Fruit fly (Drosophila melanogaster): ENCODE data around the gene CG43739.

Gene CG43739

dm6 chr2L:20918056-20918674 is 566 bp downstream of the CG43739 start (continued):
- TF ChIP-seq fd85E (GFP tag; optimal IDR thresholded peaks at IDR 0.05) (no peak), achi (GFP tag; optimal IDR thresholded peaks at IDR 0.05) (peak; percentile 70), Blimp-1 (GFP tag; optimal IDR thresholded peaks at IDR 0.05) (no peak), Gug (GFP tag; IDR thresholded peaks at IDR 0.05) (peak; percentile 63), CG3032 (tag; optimal IDR thresholded peaks at IDR 0.05) (peak; percentile 9), CG31627 (GFP tag; optimal IDR thresholded peaks at IDR 0.05) (peak; percentile 72), Eip75B (GFP tag; optimal IDR thresholded peaks at IDR 0.05) (peak; percentile 74), CG8632 (GFP tag; optimal IDR thresholded peaks at IDR 0.05) (peak; percentile 64), CG8119 (GFP tag; IDR thresholded peaks at IDR 0.05) (peak; percentile 90), CG32006 (GFP tag; optimal IDR thresholded peaks at IDR 0.05) (peak; percentile 82), CG6163 (GFP tag; IDR thresholded peaks at IDR 0.05) (peak; percentile 89), Smox (GFP tag; optimal IDR thresholded peaks at IDR 0.05) (peak; percentile 77), spab (GFP tag; optimal IDR thresholded peaks at IDR 0.05) (no peak), OdsH (GFP tag; optimal IDR thresholded peaks at IDR 0.05) (peak; percentile 78), lz (GFP tag; optimal IDR thresholded peaks at IDR 0.05) (peak; percentile 72), vri (GFP tag; optimal IDR thresholded peaks at IDR 0.05) (peak; percentile 73), CG4318 (GFP tag; optimal IDR thresholded peaks at IDR 0.05) (peak; percentile 48), Ets96B (tag; optimal IDR thresholded peaks at IDR 0.05) (no peak), acj6 (GFP tag; optimal IDR thresholded peaks at IDR 0.05) (peak; percentile 70), CG11294 (GFP tag; IDR thresholded peaks at IDR 0.05) (0 out of 2 replicates have a peak, but pooled peaks have one; percentile 7)

dm6 chr2L:20917235-20918055 is 1.3 kb downstream of the CG43739 start:
- TF ChIP-seq Smox (GFP tag; optimal IDR thresholded peaks at IDR 0.05) (peak; percentile 53), Hr4 (GFP tag; optimal IDR thresholded peaks at IDR 0.05) (peak; percentile 36), Ets21C (GFP tag; optimal IDR thresholded peaks at IDR 0.05) (no peak), Hr38 (GFP tag; optimal IDR thresholded peaks at IDR 0.05) (no peak), CG4318 (GFP tag; optimal IDR thresholded peaks at IDR 0.05) (peak; percentile 63), topi (GFP tag; optimal IDR thresholded peaks at IDR 0.05) (peak; percentile 64), CG16779 (tag; optimal IDR thresholded peaks at IDR 0.05) (no peak), CG1621 (tag; optimal IDR thresholded peaks at IDR 0.05) (no peak), eg (GFP tag; IDR thresholded peaks at IDR 0.05) (peak; percentile 75), CG6808 (GFP tag; optimal IDR thresholded peaks at IDR 0.05) (peak; percentile 76), Sox15 (GFP tag; optimal IDR thresholded peaks at IDR 0.05) (no peak), CG6792 (GFP tag; optimal IDR thresholded peaks at IDR 0.05) (peak; percentile 49), CG10669 (GFP tag; optimal IDR thresholded peaks at IDR 0.05) (peak; percentile 75), OdsH (GFP tag; optimal IDR thresholded peaks at IDR 0.05) (peak; percentile 37), CG11762 (GFP tag; optimal IDR thresholded peaks at IDR 0.05; ENCODE audit: insufficient read depth) (peak; percentile 71), fd59A (GFP tag; optimal IDR thresholded peaks at IDR 0.05) (no peak), CG11294 (GFP tag; IDR thresholded peaks at IDR 0.05) (peak; percentile 66), CG11902 (GFP tag; optimal IDR thresholded peaks at IDR 0.05) (no peak), svp (GFP tag) (peak; percentile 73), Blimp-1 (GFP tag; optimal IDR thresholded peaks at IDR 0.05) (peak; percentile 16), net (GFP tag; optimal IDR thresholded peaks at IDR 0.05) (peak; percentile 60), Sox14 (GFP tag; optimal IDR thresholded peaks at IDR 0.05) (no peak), CG10631 (GFP tag; optimal IDR thresholded peaks at IDR 0.05) (peak; percentile 51), CG6854 (GFP tag; optimal IDR thresholded peaks at IDR 0.05) (no peak), CG3032 (tag; optimal IDR thresholded peaks at IDR 0.05) (peak; percentile 79), Ets96B (tag; optimal IDR thresholded peaks at IDR 0.05) (peak; percentile 84), ss (GFP tag; optimal IDR thresholded peaks at IDR 0.05) (no peak), CG32006 (GFP tag; optimal IDR thresholded peaks at IDR 0.05) (peak; percentile 83), CG8632 (GFP tag; optimal IDR thresholded peaks at IDR 0.05) (peak; percentile 48), CG8319 (GFP tag; optimal IDR thresholded peaks at IDR 0.05) (peak; percentile 65), cyc (GFP tag; optimal IDR thresholded peaks at IDR 0.05) (no peak), vri (GFP tag; optimal IDR thresholded peaks at IDR 0.05) (peak; percentile 20), Met (GFP tag; optimal IDR thresholded peaks at IDR 0.05) (peak; percentile 66), CG15336 (GFP tag; IDR thresholded peaks at IDR 0.05) (peak; percentile 64; the same call in 1 of the 2 replicates), spab (GFP tag; optimal IDR thresholded peaks at IDR 0.05) (peak; percentile 73), CG34406 (GFP tag; optimal IDR thresholded peaks at IDR 0.05) (peak; percentile 15), CG9139 (GFP tag; optimal IDR thresholded peaks at IDR 0.05) (no peak)

Data from whole organism, prepupa.